Worm (Caenorhabditis elegans): Measurements from ENCODE around the gene mpdu-1.

The mpdu-1 gene

DNA sequence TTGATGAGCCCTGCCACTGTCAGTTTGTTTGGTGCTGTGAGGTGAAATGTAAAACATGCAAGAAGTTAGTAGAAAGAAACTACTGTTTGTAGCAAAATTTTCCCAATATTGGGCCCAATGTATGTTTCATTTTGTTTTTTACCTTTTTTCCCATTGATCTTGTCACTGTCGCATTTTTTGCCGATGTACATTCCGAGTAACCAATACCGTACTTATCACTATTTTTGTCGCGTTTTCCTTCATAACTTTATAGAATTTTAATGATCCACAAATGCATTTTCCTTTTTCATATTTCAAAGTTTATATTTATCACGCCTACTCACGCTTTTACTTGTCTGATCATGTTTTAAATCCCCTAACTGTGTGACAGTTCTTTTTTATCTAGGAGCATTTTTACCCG is 1.2 kb downstream of the mpdu-1 start:
- TF ChIP-seq syd-9 (tag; optimal IDR thresholded peaks at IDR 0.05) (no peak), C38D4.7 (GFP tag; optimal IDR thresholded peaks at IDR 0.05) (no peak), C08G9.2 (tag; optimal IDR thresholded peaks at IDR 0.05) (no peak), gmeb-2 (tag; optimal IDR thresholded peaks at IDR 0.05) (no peak), ceh-31 (tag; optimal IDR thresholded peaks at IDR 0.05) (no peak), sox-2 (GFP tag; IDR thresholded peaks at IDR 0.05) (no peak)

DNA sequence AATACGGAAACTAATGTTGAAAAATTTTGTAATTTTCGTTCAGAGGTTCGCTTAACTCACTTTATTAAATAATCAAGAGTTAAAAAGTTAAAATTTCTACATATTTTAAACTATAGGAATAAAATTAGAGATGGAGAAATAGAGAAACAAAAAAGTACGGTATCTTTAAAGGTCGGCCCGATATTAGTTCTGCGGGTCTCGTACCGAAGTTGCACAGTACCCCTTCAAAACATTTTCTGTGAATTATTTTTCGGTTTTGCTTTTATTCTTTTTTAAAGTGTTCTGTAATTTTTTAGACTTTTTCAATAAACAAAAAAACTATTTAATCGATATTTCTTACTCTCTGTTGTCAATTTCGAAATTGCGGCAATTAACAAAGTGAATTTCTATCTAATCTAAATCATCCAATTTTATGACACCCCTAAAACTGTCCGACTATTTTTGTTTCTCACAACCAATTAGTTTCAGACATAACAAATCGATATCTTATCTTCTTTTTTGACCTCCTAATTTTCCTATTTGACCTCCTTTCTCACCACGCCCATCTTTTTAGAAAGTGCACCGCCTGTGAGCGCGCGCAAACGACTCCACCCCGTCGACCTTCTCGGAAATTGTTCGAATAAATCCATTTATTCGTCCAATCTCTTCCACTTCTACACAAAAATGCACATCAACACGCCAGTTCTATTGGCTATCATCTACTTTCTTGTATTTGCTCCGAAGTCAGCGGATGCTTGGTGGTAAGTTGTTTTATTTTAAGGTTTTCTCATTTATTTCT is 3.3 kb downstream of the mpdu-1 start, which contains the start of gene mom-2:
TSS of gene mom-2 (plus strand) at position 554 of the 778 bp plus-strand sequence.
- no peak for TF ChIP-seq lim-6 (tag; optimal IDR thresholded peaks at IDR 0.05)
- no peak for TF ChIP-seq eyg-1 (tag; optimal IDR thresholded peaks at IDR 0.05)

DNA sequence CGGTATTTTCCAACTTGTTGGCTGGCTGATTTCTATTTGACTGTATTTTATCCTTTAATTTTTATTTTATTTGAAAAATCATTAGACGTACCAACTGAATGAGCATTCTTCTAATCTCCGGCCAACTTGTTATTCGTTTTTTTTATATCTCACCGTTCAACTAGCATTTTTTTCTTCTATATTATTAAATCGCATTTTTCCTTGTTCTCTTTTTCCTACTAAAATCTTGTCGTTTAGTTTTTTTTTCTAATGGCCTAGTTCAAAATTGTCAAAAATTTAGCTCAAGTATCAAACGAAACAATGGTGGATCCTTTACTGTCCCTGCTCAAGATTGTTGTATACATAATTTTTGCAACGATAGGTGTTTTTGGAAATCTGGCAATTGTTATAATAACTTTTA is 7.6 kb downstream of the mpdu-1 start, which contains the start of gene srsx-22:
TSS of gene srsx-22 (plus strand) at position 301 of the 400 bp plus-strand sequence.
- TF ChIP-seq unc-3 (GFP tag; conservative IDR thresholded peaks at IDR 0.05) (no peak), unc-3 (tag; optimal IDR thresholded peaks at IDR 0.05) (no peak), ama-1 (optimal IDR thresholded peaks at IDR 0.05) (no peak), fkh-6 (tag; optimal IDR thresholded peaks at IDR 0.05) (no peak)

DNA sequence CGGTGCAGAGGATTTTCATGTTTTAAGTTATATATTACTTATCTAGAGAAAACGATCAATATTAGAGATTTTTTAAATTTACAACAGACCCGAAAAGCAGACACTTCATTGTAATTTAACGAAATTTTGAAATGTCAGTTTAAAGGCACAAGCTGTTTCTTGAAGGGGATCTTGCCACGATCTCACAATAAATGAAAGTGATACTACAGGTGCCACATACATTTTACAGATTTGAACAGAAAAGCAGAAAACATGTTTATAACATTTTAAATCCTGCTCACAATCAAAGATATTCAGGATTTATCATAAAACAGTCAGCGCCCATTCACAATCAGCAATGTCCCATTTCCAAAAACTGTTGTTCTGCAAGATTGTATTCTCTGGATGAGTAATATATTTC is 9.0 kb downstream of the mpdu-1 start:
- TF ChIP-seq che-1 (tag; optimal IDR thresholded peaks at IDR 0.05) (no peak), ceh-30 (tag; optimal IDR thresholded peaks at IDR 0.05) (no peak), ref-2 (tag; optimal IDR thresholded peaks at IDR 0.05) (no peak), pat-9 (tag; optimal IDR thresholded peaks at IDR 0.05) (no peak), elt-4 (tag; optimal IDR thresholded peaks at IDR 0.05) (no peak), fax-1 (tag; optimal IDR thresholded peaks at IDR 0.05) (no peak), pag-3 (tag; optimal IDR thresholded peaks at IDR 0.05; ENCODE audit: borderline replicate concordance) (no peak), ets-4 (tag; optimal IDR thresholded peaks at IDR 0.05) (no peak), ceh-48 (tag; optimal IDR thresholded peaks at IDR 0.05) (no peak), zip-5 (tag; optimal IDR thresholded peaks at IDR 0.05) (no peak), ztf-16 (tag; optimal IDR thresholded peaks at IDR 0.05) (no peak), ceh-24 (tag; optimal IDR thresholded peaks at IDR 0.05) (no peak), tbx-7 (tag; optimal IDR thresholded peaks at IDR 0.05) (no peak)

DNA sequence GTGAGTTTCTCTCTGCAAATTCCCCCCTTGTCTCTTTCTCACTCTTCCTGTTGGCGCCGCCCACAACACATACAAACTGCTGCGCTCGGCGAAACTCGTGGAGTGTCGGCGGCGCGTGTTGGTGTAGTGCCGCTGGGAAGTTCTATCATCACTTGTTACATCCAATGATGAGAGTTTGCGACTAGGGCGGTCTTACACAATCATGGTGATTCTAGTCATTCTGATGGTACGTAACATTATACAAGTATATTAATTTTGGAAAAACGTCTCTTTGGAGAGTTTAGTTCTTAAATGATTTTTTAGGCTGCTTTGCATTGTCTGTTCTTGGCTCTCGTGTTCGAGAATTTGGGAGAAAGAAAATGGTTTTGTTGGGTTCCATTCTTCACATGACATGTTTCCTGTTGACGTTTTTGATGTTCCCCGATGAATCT is 10.0 kb downstream of the mpdu-1 start:
- TF ChIP-seq ceh-31 (tag; optimal IDR thresholded peaks at IDR 0.05) (peak; percentile 0), sox-2 (GFP tag; IDR thresholded peaks at IDR 0.05) (no peak), ets-4 (tag; optimal IDR thresholded peaks at IDR 0.05) (no peak), K09A11.1 (tag; optimal IDR thresholded peaks at IDR 0.05; ENCODE audit: insufficient read depth) (no peak), ama-1 (optimal IDR thresholded peaks at IDR 0.05) (peak; percentile 89), tbx-7 (tag; optimal IDR thresholded peaks at IDR 0.05) (no peak), nfya-1 (tag; optimal IDR thresholded peaks at IDR 0.05) (peak; percentile 42), tbx-2 (tag; optimal IDR thresholded peaks at IDR 0.05) (peak; percentile 34), unc-55 (GFP tag; optimal IDR thresholded peaks at IDR 0.05) (peak; percentile 15), ref-2 (tag; optimal IDR thresholded peaks at IDR 0.05) (no peak), elt-2 (tag; optimal IDR thresholded peaks at IDR 0.05) (peak; percentile 42), ceh-18 (tag; optimal IDR thresholded peaks at IDR 0.05) (peak; percentile 62), C08G9.2 (tag; optimal IDR thresholded peaks at IDR 0.05) (peak; percentile 32), pros-1 (tag; optimal IDR thresholded peaks at IDR 0.05) (no peak), ceh-30 (tag; optimal IDR thresholded peaks at IDR 0.05) (no peak)

DNA sequence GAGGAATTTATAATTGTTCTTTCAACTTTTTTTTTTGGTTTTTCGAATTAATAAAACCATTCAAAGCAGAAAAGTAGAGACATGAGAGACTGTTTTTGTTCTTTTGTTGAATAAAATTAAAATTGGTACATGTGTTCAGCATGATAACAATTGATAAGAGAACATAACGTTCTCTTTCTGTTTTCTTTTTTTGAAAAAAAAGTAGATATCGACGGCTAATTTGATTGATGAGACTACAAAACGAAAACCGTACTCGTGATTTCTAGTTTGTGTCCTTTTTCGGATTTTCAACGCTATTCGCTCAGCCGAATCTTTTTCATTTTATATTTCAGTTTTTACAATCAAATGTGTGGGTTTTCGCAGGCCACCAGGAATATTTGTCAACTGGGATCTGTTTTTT is 13.5 kb downstream of the mpdu-1 start, which contains the start of gene C08D8.1:
TSS of gene C08D8.1 (plus strand) at position 324 of the 400 bp plus-strand sequence.
- no peak for TF ChIP-seq ama-1 (optimal IDR thresholded peaks at IDR 0.05)
- TF ChIP-seq odd-2 (tag; optimal IDR thresholded peaks at IDR 0.05) = no peak
- no peak for TF ChIP-seq unc-86 (tag; optimal IDR thresholded peaks at IDR 0.05)
- TF ChIP-seq fkh-6 (tag; optimal IDR thresholded peaks at IDR 0.05) = no peak
- no peak for TF ChIP-seq lin-11 (tag; optimal IDR thresholded peaks at IDR 0.05)
- TF ChIP-seq hlh-8 (tag; optimal IDR thresholded peaks at IDR 0.05) = no peak
- no peak for TF ChIP-seq npax-4 (tag; optimal IDR thresholded peaks at IDR 0.05)
- no peak for TF ChIP-seq pros-1 (tag; optimal IDR thresholded peaks at IDR 0.05)
- TF ChIP-seq nfya-1 (tag; optimal IDR thresholded peaks at IDR 0.05) = no peak
- TF ChIP-seq ref-2 (tag; optimal IDR thresholded peaks at IDR 0.05) = no peak

All from whole organism, late embryonic.